Worm (Caenorhabditis elegans): ENCODE data around the gene T26E4.9.
"Not testable (repeated sequence)": the region's sequence is repeated elsewhere in the genome, so short reads cannot be mapped to it uniquely, and the experiment has no call there.

T26E4.9 gene

DNA sequence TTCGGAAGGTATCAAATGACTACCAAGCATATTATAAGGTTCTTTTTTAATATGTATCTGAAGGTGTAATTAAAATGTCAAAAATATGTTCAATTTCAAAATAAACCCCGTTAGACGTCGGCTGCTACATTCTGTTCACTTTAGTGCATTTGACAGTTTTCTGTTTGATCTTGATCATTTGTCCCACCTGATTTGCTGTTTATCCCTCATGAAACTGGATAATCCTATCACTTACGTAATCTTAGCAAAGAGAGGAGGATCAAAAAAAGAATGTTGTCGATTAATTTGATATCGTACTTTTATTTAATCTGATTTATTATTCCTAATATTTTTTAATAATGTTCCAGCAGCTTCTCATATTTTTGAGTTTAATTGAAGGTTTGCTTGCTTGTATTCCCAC is 7.9 kb upstream of the T26E4.9 start, which contains the start of gene F54B8.1:
TSS of gene F54B8.1 (plus strand) at position 301 of the 400 bp plus-strand sequence.
- TF ChIP-seq T23F11.4 (GFP tag; optimal IDR thresholded peaks at IDR 0.05) (no peak), mec-3 (tag; optimal IDR thresholded peaks at IDR 0.05; ENCODE audit: borderline replicate concordance) (no peak), ceh-34 (tag; optimal IDR thresholded peaks at IDR 0.05) (no peak), hlh-15 (tag; optimal IDR thresholded peaks at IDR 0.05) (no peak), sox-2 (GFP tag; IDR thresholded peaks at IDR 0.05) (no peak), nhr-232 (tag; optimal IDR thresholded peaks at IDR 0.05) (no peak), K09A11.1 (tag; optimal IDR thresholded peaks at IDR 0.05; ENCODE audit: insufficient read depth) (no peak), C08G9.2 (tag; optimal IDR thresholded peaks at IDR 0.05) (no peak), ttx-3 (tag; optimal IDR thresholded peaks at IDR 0.05) (no peak), K02D7.2 (tag; optimal IDR thresholded peaks at IDR 0.05) (no peak), hlh-13 (GFP tag; optimal IDR thresholded peaks at IDR 0.05) (no peak), ceh-2 (tag; optimal IDR thresholded peaks at IDR 0.05) (no peak), pros-1 (tag; optimal IDR thresholded peaks at IDR 0.05) (no peak), ceh-45 (GFP tag; IDR thresholded peaks at IDR 0.05) (no peak), unc-42 (tag; optimal IDR thresholded peaks at IDR 0.05) (no peak)

DNA sequence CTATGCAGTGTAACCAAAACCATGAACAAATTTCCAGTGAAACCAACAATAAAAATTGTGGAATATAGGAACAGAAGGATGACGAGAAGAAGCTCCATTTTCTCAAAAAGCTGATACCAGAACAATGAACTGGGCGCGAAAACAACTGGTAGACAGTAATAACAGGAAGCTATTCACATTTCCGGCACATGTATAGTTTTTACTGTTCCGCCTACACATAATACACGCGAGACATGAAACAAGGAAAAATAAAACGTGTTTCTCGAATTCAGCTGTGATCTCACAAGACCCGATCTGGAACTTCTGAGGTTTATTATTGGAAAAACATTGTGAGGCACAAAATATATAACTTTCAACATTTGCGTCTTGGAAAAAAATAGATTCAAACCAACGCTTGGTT is 7.0 kb upstream of the T26E4.9 start, which contains the start of gene srsx-36:
TSS of gene srsx-36 (minus strand) at position 101 of the 400 bp plus-strand sequence.
- TF ChIP-seq lim-6 (tag; optimal IDR thresholded peaks at IDR 0.05) (no peak), lin-11 (tag; optimal IDR thresholded peaks at IDR 0.05) (no peak), ceh-19 (GFP tag; optimal IDR thresholded peaks at IDR 0.05) (no peak)

DNA sequence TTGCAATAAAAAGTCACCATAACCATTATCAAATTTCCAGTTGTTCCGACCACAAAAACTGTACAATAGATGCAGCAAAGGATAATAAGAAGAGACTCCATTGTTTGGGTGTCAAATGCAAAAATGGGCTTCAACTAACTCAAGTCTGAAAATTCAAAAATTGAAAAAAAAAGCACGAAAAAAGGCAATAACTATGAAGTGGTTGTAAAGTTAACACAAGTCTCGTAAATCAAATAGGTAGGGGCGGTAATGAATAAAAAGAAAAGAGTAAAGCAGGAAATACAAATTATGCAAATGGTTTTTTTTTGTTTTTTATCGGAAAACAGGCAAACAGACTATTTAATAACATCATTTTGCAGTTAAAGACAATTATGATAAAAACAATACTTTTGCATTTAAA is 4.9 kb upstream of the T26E4.9 start, which contains the start of gene srsx-38:
TSS of gene srsx-38 (minus strand) at position 101 of the 400 bp plus-strand sequence.
- not testable (repeated sequence) for TF ChIP-seq gmeb-2, C08G9.2, syd-9 (tag; optimal IDR thresholded peaks at IDR 0.05)

DNA sequence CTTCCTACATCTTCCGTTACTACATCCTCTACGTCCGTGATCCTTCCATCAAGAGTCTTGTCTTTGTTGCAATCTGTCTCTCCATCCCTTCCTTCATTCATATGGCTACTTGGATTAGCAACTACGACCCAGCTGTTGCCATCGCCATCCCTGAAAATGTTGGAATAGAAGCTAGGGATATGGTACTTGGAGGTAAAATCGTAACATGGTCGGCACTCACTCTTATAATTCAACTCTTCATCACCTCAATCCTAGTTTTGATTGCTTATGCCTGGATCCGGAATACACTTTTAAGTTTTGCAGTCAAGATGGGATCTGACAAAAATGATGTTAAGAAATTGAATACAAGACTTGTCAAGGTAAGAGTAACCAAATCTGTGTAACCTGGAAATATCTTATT is 1.2 kb upstream of the T26E4.9 start, which contains the start of gene T26E4.18:
TSS of gene T26E4.18 (minus strand) at position 101 of the 400 bp plus-strand sequence.
- TF ChIP-seq hlh-8, lin-11, eyg-1 (tag; optimal IDR thresholded peaks at IDR 0.05): not testable (repeated sequence)

DNA sequence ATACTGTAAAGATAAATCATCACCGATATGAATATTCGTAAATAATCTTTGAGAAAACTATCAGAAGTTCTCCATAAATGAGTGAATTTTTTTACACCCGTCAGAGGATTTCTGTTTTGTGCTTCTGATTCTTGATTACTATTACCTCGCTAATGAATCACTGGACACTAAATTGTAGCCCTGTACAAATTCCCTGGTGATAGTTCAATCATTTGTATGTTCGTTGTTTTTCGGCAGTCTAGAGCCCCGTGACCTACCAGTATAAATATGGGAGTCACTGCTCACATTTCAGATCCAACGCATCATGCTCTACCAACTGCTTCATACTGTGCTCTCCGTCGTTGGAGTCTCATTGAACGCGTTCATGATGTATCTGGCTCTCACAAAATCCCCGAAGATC is 556 bp upstream of the T26E4.9 start, which contains the start of gene srd-27:
TSS of gene srd-27 (plus strand) at position 301 of the 400 bp plus-strand sequence.
- not testable (repeated sequence) for TF ChIP-seq sox-4, ceh-2, ahr-1 (tag; optimal IDR thresholded peaks at IDR 0.05)

DNA sequence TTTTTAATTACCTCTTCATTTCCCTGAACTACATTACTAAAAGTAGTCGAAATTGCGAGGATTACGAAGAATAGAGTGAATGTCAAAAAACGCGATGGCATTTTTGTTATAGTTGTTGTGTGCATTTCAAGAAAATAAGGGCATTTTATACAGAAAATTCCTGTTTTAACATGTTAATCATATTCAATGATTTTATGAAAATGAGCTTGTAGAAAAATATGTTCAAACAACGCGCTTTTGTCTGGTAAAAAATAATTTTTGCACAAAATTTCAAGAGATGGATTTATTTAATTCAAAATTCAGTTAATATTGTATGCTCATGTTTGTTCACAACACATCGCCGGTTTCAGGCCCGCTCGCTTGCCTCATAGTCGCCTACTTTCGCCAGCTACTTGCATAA is 4.4 kb downstream of the T26E4.9 start, which contains the start of gene T26E4.10:
TSS of gene T26E4.10 (minus strand) at position 101 of the 400 bp plus-strand sequence.
- TF ChIP-seq ahr-1 (tag; optimal IDR thresholded peaks at IDR 0.05) (no peak), unc-3 (GFP tag; conservative IDR thresholded peaks at IDR 0.05) (no peak), unc-3 (tag; optimal IDR thresholded peaks at IDR 0.05) (no peak), F13H6.1 (tag; optimal IDR thresholded peaks at IDR 0.05) (no peak), eyg-1 (tag; optimal IDR thresholded peaks at IDR 0.05) (no peak), nhr-232 (tag; optimal IDR thresholded peaks at IDR 0.05) (no peak), elt-2 (tag; optimal IDR thresholded peaks at IDR 0.05) (no peak), ceh-22 (tag; optimal IDR thresholded peaks at IDR 0.05) (no peak), tbx-2 (tag; optimal IDR thresholded peaks at IDR 0.05) (no peak), ama-1 (optimal IDR thresholded peaks at IDR 0.05) (no peak), Y22D7AL.16 (tag; optimal IDR thresholded peaks at IDR 0.05) (no peak), npax-4 (tag; optimal IDR thresholded peaks at IDR 0.05) (no peak), syd-9 (tag; optimal IDR thresholded peaks at IDR 0.05) (no peak), lin-11 (tag; optimal IDR thresholded peaks at IDR 0.05) (no peak)
